Fruit fly (Drosophila melanogaster): Measurements from ENCODE around the gene Rsod.
A peak's percentile ranks its signal among the peaks of the same experiment; 100 is the strongest.

The Rsod gene

DNA sequence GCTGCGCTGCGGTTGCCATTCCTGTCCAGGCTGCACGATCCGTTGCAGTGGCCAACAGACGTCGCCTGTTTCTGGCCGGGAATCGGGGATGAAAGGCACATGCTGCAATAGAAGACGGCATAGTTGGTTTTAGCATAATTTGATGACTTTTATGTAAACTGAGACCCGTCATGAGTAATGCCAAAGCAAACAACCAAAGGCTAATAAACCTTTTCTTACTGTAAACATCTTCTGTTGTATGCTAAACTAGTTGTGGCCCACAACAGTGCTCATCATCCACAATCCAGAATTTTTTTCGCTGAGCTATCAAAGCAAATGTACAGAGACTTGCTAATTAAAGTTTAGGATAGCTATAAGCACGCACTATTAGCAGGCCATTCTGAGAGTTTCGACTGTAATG lies 27.8 kb upstream of the Rsod start (continued):
- TF ChIP-seq eve (GFP tag; optimal IDR thresholded peaks at IDR 0.05) (no peak), jumu (GFP tag; optimal IDR thresholded peaks at IDR 0.05) (no peak), ttk (GFP tag; IDR thresholded peaks at IDR 0.05) (no peak), ken (GFP tag; IDR thresholded peaks at IDR 0.05) (no peak), CG18619 (GFP tag; optimal IDR thresholded peaks at IDR 0.05) (peak; percentile 47), psq (GFP tag; optimal IDR thresholded peaks at IDR 0.05) (no peak), CG5953 (GFP tag; IDR thresholded peaks at IDR 0.05) (no peak), CG8290 (GFP tag; optimal IDR thresholded peaks at IDR 0.05) (no peak), CG8290 (tag; optimal IDR thresholded peaks at IDR 0.05) (peak in 1 of 2 experiments; percentile 65), wdn (GFP tag; IDR thresholded peaks at IDR 0.05) (0 out of 2 replicates have a peak, but pooled peaks have one; percentile 17), Hey (tag; optimal IDR thresholded peaks at IDR 0.05) (peak; percentile 32), Asciz (GFP tag; optimal IDR thresholded peaks at IDR 0.05) (peak; percentile 18), bcd (GFP tag; optimal IDR thresholded peaks at IDR 0.05) (peak; percentile 1), MBD-R2 (GFP tag; IDR thresholded peaks at IDR 0.05) (peak; percentile 14; the same call in 1 of the 2 replicates), Hr78 (GFP tag; optimal IDR thresholded peaks at IDR 0.05) (no peak), Hand (GFP tag; optimal IDR thresholded peaks at IDR 0.05) (peak; percentile 22), fd3F (GFP tag; optimal IDR thresholded peaks at IDR 0.05) (peak; percentile 23), CG6813 (GFP tag; optimal IDR thresholded peaks at IDR 0.05) (no peak), cas (GFP tag; IDR thresholded peaks at IDR 0.05) (no peak), ac (GFP tag; optimal IDR thresholded peaks at IDR 0.05) (no peak), Lhr (GFP tag; optimal IDR thresholded peaks at IDR 0.05) (no peak), BEAF-32 (GFP tag; optimal IDR thresholded peaks at IDR 0.05) (no peak), Ada2b (GFP tag; IDR thresholded peaks at IDR 0.05) (no peak), CG13296 (GFP tag; optimal IDR thresholded peaks at IDR 0.05) (peak; percentile 64), D19B (GFP tag; optimal IDR thresholded peaks at IDR 0.05) (no peak), HHEX (GFP tag; optimal IDR thresholded peaks at IDR 0.05) (peak; percentile 30), CG15514 (GFP tag; optimal IDR thresholded peaks at IDR 0.05) (peak; percentile 48), bab2 (GFP tag; optimal IDR thresholded peaks at IDR 0.05) (no peak), chinmo (GFP tag; IDR thresholded peaks at IDR 0.05; ENCODE audit: partially characterized antibody) (no peak), vvl (GFP tag; IDR thresholded peaks at IDR 0.05) (no peak), Vsx1 (GFP tag; optimal IDR thresholded peaks at IDR 0.05) (peak; percentile 27), CG3726 (GFP tag; IDR thresholded peaks at IDR 0.05) (no peak), sens-2 (GFP tag; IDR thresholded peaks at IDR 0.05) (no peak), HLH3B (GFP tag; IDR thresholded peaks at IDR 0.05) (peak; percentile 11; the same call in 1 of the 2 replicates), klu (GFP tag; IDR thresholded peaks at IDR 0.05) (no peak), E2f2 (GFP tag; IDR thresholded peaks at IDR 0.05) (0 out of 2 replicates have a peak, but pooled peaks have one; percentile 14), CrebB (tag; optimal IDR thresholded peaks at IDR 0.05) (peak; percentile 33), CG10209 (GFP tag; optimal IDR thresholded peaks at IDR 0.05) (peak; percentile 23), CG7987 (GFP tag; optimal IDR thresholded peaks at IDR 0.05) (no peak), HmgZ (tag; optimal IDR thresholded peaks at IDR 0.05) (peak; percentile 45), CG12659 (GFP tag; optimal IDR thresholded peaks at IDR 0.05) (peak; percentile 19), CG11504 (tag; optimal IDR thresholded peaks at IDR 0.05) (no peak), fu2 (GFP tag; optimal IDR thresholded peaks at IDR 0.05) (no peak), prd (optimal IDR thresholded peaks at IDR 0.05) (no peak), prd (GFP tag; IDR thresholded peaks at IDR 0.05) (no peak), CG1233 (GFP tag; optimal IDR thresholded peaks at IDR 0.05) (peak; percentile 24), bsh (GFP tag; optimal IDR thresholded peaks at IDR 0.05) (peak in 1 of 2 experiments; percentile 6), chif (GFP tag; optimal IDR thresholded peaks at IDR 0.05) (no peak), CG15011 (GFP tag; optimal IDR thresholded peaks at IDR 0.05) (no peak), CG18011 (GFP tag; optimal IDR thresholded peaks at IDR 0.05) (no peak), CG17568 (GFP tag; optimal IDR thresholded peaks at IDR 0.05) (no peak)

All from whole organism, embryonic.